Worm (Caenorhabditis elegans): ENCODE results near the gene tpi-1.
A peak's percentile ranks its signal among the peaks of the same experiment; 100 is the strongest.

tpi-1 gene

ce11 chrII:12049281-12049680 lies 10.3 kb upstream of the tpi-1 start, which contains the start of gene nadk-2:
nadk-2 (plus strand) TSS chrII:12049581.
- no peak for TF ChIP-seq dpl-1 (GFP tag; optimal IDR thresholded peaks at IDR 0.05)
- TF ChIP-seq ztf-7 (tag; optimal IDR thresholded peaks at IDR 0.05) = no peak
- TF ChIP-seq ZK337.2 (GFP tag; IDR thresholded peaks at IDR 0.05) = no peak
- TF ChIP-seq arid-1 (GFP tag; conservative IDR thresholded peaks at IDR 0.05) = no peak
- no peak for TF ChIP-seq lin-39 (tag; optimal IDR thresholded peaks at IDR 0.05)
- TF ChIP-seq hmg-1.1 (GFP tag; IDR thresholded peaks at IDR 0.05) = no peak
- TF ChIP-seq D1046.2 (GFP tag; IDR thresholded peaks at IDR 0.05) = no peak
- TF ChIP-seq nhr-42 (GFP tag; IDR thresholded peaks at IDR 0.05) = no peak
- TF ChIP-seq fkh-10 (GFP tag; optimal IDR thresholded peaks at IDR 0.05) = no peak
- no peak for TF ChIP-seq dmd-9 (GFP tag; IDR thresholded peaks at IDR 0.05)
- TF ChIP-seq hlh-11 (tag; optimal IDR thresholded peaks at IDR 0.05) = no peak
- TF ChIP-seq spr-1 (tag; optimal IDR thresholded peaks at IDR 0.05) = no peak
- no peak for TF ChIP-seq zfp-2 (tag; optimal IDR thresholded peaks at IDR 0.05)
- TF ChIP-seq aha-1 (tag) = no peak
- TF ChIP-seq ceh-82 (tag; optimal IDR thresholded peaks at IDR 0.05) = no peak
- TF ChIP-seq zip-11 (GFP tag; IDR thresholded peaks at IDR 0.05) = no peak

- TF ChIP-seq lin-39 (tag; optimal IDR thresholded peaks at IDR 0.05) (no peak), Y5F2A.4 (GFP tag; optimal IDR thresholded peaks at IDR 0.05) (no peak), jun-1 (tag; optimal IDR thresholded peaks at IDR 0.05) (no peak), tag-97 (GFP tag; IDR thresholded peaks at IDR 0.05) (no peak), T26A8.4 (GFP tag; IDR thresholded peaks at IDR 0.05) (no peak), zfp-2 (tag; optimal IDR thresholded peaks at IDR 0.05) (no peak), lim-7 (GFP tag; IDR thresholded peaks at IDR 0.05) (no peak), egl-43 (GFP tag; IDR thresholded peaks at IDR 0.05) (0 out of 2 replicates have a peak, but pooled peaks have one; percentile 28), aly-2 (tag; optimal IDR thresholded peaks at IDR 0.05) (no peak), daf-8 (GFP tag; IDR thresholded peaks at IDR 0.05) (no peak), unc-62 (GFP tag; optimal IDR thresholded peaks at IDR 0.05 in 1 of 2) (peak in 1 of 2 experiments; percentile 56), unc-62 (tag; optimal IDR thresholded peaks at IDR 0.05) (no peak), daf-16 (GFP tag; optimal IDR thresholded peaks at IDR 0.05) (no peak), daf-16 (tag; optimal IDR thresholded peaks at IDR 0.05) (no peak), fkh-10 (GFP tag; optimal IDR thresholded peaks at IDR 0.05) (peak; percentile 83), unc-130 (GFP tag; optimal IDR thresholded peaks at IDR 0.05) (peak; percentile 34), snpc-4 (tag; optimal IDR thresholded peaks at IDR 0.05) (no peak), ZK546.5 (tag; optimal IDR thresholded peaks at IDR 0.05) (no peak), hlh-11 (tag; optimal IDR thresholded peaks at IDR 0.05) (peak; percentile 64), nhr-11 (tag; optimal IDR thresholded peaks at IDR 0.05) (no peak), R02D3.7 (tag; optimal IDR thresholded peaks at IDR 0.05) (no peak), nhr-41 (GFP tag; IDR thresholded peaks at IDR 0.05) (no peak), dmd-6 (GFP tag; IDR thresholded peaks at IDR 0.05) (peak; percentile 83), mxl-2 (GFP tag; conservative IDR thresholded peaks at IDR 0.05) (no peak), nhr-6 (tag; optimal IDR thresholded peaks at IDR 0.05) (no peak), saeg-2 (GFP tag; IDR thresholded peaks at IDR 0.05) (no peak), nhr-237 (tag; optimal IDR thresholded peaks at IDR 0.05) (no peak), zip-11 (GFP tag; IDR thresholded peaks at IDR 0.05) (no peak), madf-9 (GFP tag; conservative IDR thresholded peaks at IDR 0.05) (peak; percentile 35; the same call in 1 of the 2 replicates), dpl-1 (GFP tag; optimal IDR thresholded peaks at IDR 0.05) (no peak), ceh-62 (tag; optimal IDR thresholded peaks at IDR 0.05) (no peak), rbr-2 (tag; optimal IDR thresholded peaks at IDR 0.05) (peak; percentile 38), dmd-8 (GFP tag; IDR thresholded peaks at IDR 0.05) (no peak), F44E2.7 (GFP tag; IDR thresholded peaks at IDR 0.05) (no peak), ctbp-1 (GFP tag; IDR thresholded peaks at IDR 0.05) (no peak), lir-3 (tag; optimal IDR thresholded peaks at IDR 0.05) (no peak), mep-1 (tag; optimal IDR thresholded peaks at IDR 0.05) (peak; percentile 30), unc-39 (tag; optimal IDR thresholded peaks at IDR 0.05) (no peak), arid-1 (GFP tag; conservative IDR thresholded peaks at IDR 0.05) (no peak), lsy-2 (tag; optimal IDR thresholded peaks at IDR 0.05) (peak in 1 of 2 experiments; percentile 65), zag-1 (tag; optimal IDR thresholded peaks at IDR 0.05) (no peak)
These were observed 3.4 kb upstream of the tpi-1 start, which contains the start of gene ippk-1 for ce11 chrII:12042108-12042960. ippk-1 (plus strand) TSS chrII:12042910.
